Worm (Caenorhabditis elegans) whole organism, late embryonic: Measurements from ENCODE around the gene ins-35.

ENCODE experiments used
- K02D7.2 ChIP-seq: sonication (generic microtip); optimal IDR thresholded peaks from 2 replicates; lab custom pipeline; 2017; ENCODE audit warnings: mild to moderate bottlenecking, missing genetic modification characterization, missing compliant biosample characterization
- ceh-22 ChIP-seq: sonication (generic microtip); optimal IDR thresholded peaks from 2 replicates; lab custom pipeline; 2017; ENCODE audit warnings: missing biosample characterization, missing genetic modification characterization
- ceh-31 ChIP-seq: sonication (generic microtip); optimal IDR thresholded peaks from 2 replicates; lab custom pipeline; 2016; ENCODE audit warnings: missing genetic modification characterization, missing compliant biosample characterization
- dve-1 ChIP-seq: sonication (generic microtip); optimal IDR thresholded peaks from 2 replicates; lab custom pipeline; 2017; ENCODE audit warnings: antibody characterized with exemption, mild to moderate bottlenecking, missing genetic modification characterization, missing compliant biosample characterization
- eyg-1 ChIP-seq: sonication (generic microtip); optimal IDR thresholded peaks from 2 replicates; lab custom pipeline; 2016; ENCODE audit warnings: missing genotype, missing genetic modification characterization, missing compliant biosample characterization
- lim-6 ChIP-seq: sonication (generic microtip); optimal IDR thresholded peaks from 2 replicates; lab custom pipeline; 2016; ENCODE audit warnings: missing genetic modification characterization, missing compliant biosample characterization
- madf-2 ChIP-seq: sonication (generic microtip); optimal IDR thresholded peaks from 2 replicates; lab custom pipeline; 2017; ENCODE audit warnings: missing genetic modification characterization, missing compliant biosample characterization
- nfya-1 ChIP-seq: sonication (generic microtip); optimal IDR thresholded peaks from 2 replicates; lab custom pipeline; 2017; ENCODE audit warnings: missing genetic modification characterization, mild to moderate bottlenecking, missing compliant biosample characterization, antibody characterized with exemption, moderate library complexity
- npax-4 ChIP-seq: sonication (generic microtip); optimal IDR thresholded peaks from 2 replicates; lab custom pipeline; 2016; ENCODE audit warnings: missing genetic modification characterization, missing compliant biosample characterization
- pha-4 ChIP-seq: fragments of 150-350 bp; optimal IDR thresholded peaks from 2 replicates; lab custom pipeline; 2018; ENCODE audit warnings: missing biosample characterization, missing genetic modification reagents, missing genetic modification characterization
- pqm-1 ChIP-seq: sonication (generic microtip); optimal IDR thresholded peaks from 2 replicates; lab custom pipeline; 2016; ENCODE audit warnings: missing genetic modification characterization, missing compliant biosample characterization
- sdc-2 ChIP-seq: sonication (generic microtip); optimal IDR thresholded peaks from 2 replicates; lab custom pipeline; 2016; ENCODE audit warnings: missing genotype, missing genetic modification characterization, missing compliant biosample characterization
- tbx-2 ChIP-seq: sonication (generic microtip); optimal IDR thresholded peaks from 2 replicates; lab custom pipeline; 2016; ENCODE audit warnings: missing genetic modification characterization, missing compliant biosample characterization
- unc-42 ChIP-seq: sonication (generic microtip); optimal IDR thresholded peaks from 2 replicates; lab custom pipeline; 2016; ENCODE audit warnings: missing genotype, missing genetic modification characterization, missing compliant biosample characterization

DNA sequence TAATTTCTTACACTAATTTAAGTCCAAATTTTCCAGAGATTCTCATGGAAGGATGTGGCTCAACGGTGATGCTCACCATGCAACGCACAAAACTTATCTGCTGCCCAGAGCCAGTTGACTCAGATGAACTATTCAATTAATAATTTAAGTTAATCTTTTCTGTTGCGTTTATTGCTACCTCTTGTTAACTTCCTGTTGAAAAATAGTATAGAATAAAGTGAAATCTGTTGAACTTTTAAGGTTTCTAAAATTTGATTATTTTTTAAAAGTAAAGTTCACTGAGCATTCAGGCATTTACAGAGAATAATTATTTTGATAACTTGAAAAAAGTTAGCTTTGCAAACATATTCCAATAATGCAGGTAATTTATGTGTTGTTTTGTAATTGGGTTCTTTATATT lies 734 bp downstream of the ins-35 start:
- TF ChIP-seq unc-42 (tag; lab: Kevin White, UChicago) (no peak), K02D7.2 (tag; lab: Kevin White, UChicago) (no peak), ceh-22 (tag; lab: Kevin White, UChicago) (no peak), pqm-1 (no peak), ceh-31 (tag; lab: Kevin White, UChicago) (no peak), sdc-2 (tag; lab: Kevin White, UChicago) (no peak), lim-6 (tag; lab: Kevin White, UChicago) (no peak), nfya-1 (tag; lab: Kevin White, UChicago) (no peak), dve-1 (tag; lab: Kevin White, UChicago) (no peak), pha-4 (tag; lab: Kevin White, UChicago) (no peak), eyg-1 (tag; lab: Kevin White, UChicago) (no peak), npax-4 (tag; lab: Kevin White, UChicago) (no peak), madf-2 (tag; lab: Kevin White, UChicago) (no peak), tbx-2 (tag; lab: Kevin White, UChicago) (no peak)
